Worm (Caenorhabditis elegans) whole organism, L1 larva: Measurements from ENCODE around the gene ZK1240.9.
A peak's percentile ranks its signal among the peaks of the same experiment; 100 is the strongest.

Experiments used
- C04F5.9 ChIP-seq: sonication (generic microtip); optimal IDR thresholded peaks from 2 replicates; lab custom pipeline; 2016; ENCODE audit warnings: missing genetic modification characterization, missing compliant biosample characterization
- C34B4.2 ChIP-seq: sonication (generic microtip); optimal IDR thresholded peaks from 2 replicates; lab custom pipeline; 2017; ENCODE audit warnings: mild to moderate bottlenecking, missing genetic modification characterization, missing compliant biosample characterization
- F16B12.6 ChIP-seq: fragments of 150-350 bp; optimal IDR thresholded peaks from 2 replicates; lab custom pipeline; 2014; ENCODE audit warnings: missing biosample characterization, missing genetic modification characterization
- aly-2 ChIP-seq: fragments of 150-350 bp; optimal IDR thresholded peaks from 2 replicates; lab custom pipeline; 2014; ENCODE audit warnings: missing biosample characterization, missing genetic modification characterization
- blmp-1 ChIP-seq: fragments of 150-350 bp; optimal IDR thresholded peaks from 2 replicates; lab custom pipeline; 2014; ENCODE audit warnings: missing biosample characterization, missing genetic modification characterization
- ceh-63 ChIP-seq: fragments of 200-800 bp; sonication (Bioruptor generic); optimal IDR thresholded peaks from 2 replicates; lab custom pipeline; 2018; ENCODE audit warnings: mild to moderate bottlenecking, missing genetic modification characterization, missing compliant biosample characterization
- ceh-8 ChIP-seq: fragments of 200-800 bp; sonication (Bioruptor generic); optimal IDR thresholded peaks from 2 replicates; lab custom pipeline; 2018; ENCODE audit warnings: mild to moderate bottlenecking, missing genetic modification characterization, moderate library complexity, missing compliant biosample characterization
- ceh-88 ChIP-seq: fragments of 200-800 bp; sonication (Bioruptor generic); IDR thresholded peaks from 2 replicates; pipeline ENCODE4 v1.3.6; 2022; ENCODE audit warnings: missing genetic modification characterization, missing compliant biosample characterization
- ceh-90 ChIP-seq: sonication (generic microtip); optimal IDR thresholded peaks from 2 replicates; lab custom pipeline; 2016; ENCODE audit warnings: missing genetic modification characterization, missing compliant biosample characterization
- efl-1 ChIP-seq, 4 experiments: fragments of 150-350 bp; optimal IDR thresholded peaks in 3 of 4; peaks in 1 of 4; 1 replicate in 1 of 4; 2 replicates in 3 of 4; lab custom pipeline; 2014; ENCODE audit warnings: missing biosample characterization in 2 of 4, missing genetic modification characterization in 2 of 4, missing genetic modification reagents in 2 of 4
- efl-3 ChIP-seq: fragments of 200-800 bp; sonication (Bioruptor generic); optimal IDR thresholded peaks from 2 replicates; lab custom pipeline; 2018; ENCODE audit warnings: mild to moderate bottlenecking, missing genetic modification characterization, missing compliant biosample characterization
- egl-13 ChIP-seq: sonication (generic microtip); optimal IDR thresholded peaks from 2 replicates; lab custom pipeline; 2016; ENCODE audit warnings: missing genotype, missing genetic modification reagents, missing genetic modification characterization, missing compliant biosample characterization
- elt-2 ChIP-seq: sonication (generic microtip); optimal IDR thresholded peaks from 2 replicates; lab custom pipeline; 2016; ENCODE audit warnings: missing genetic modification characterization, mild to moderate bottlenecking, inconsistent platforms, missing compliant biosample characterization, missing genetic modification reagents
- fkh-10 ChIP-seq: sonication (generic microtip); optimal IDR thresholded peaks from 2 replicates; lab custom pipeline; 2017; ENCODE audit warnings: missing biosample characterization, missing genetic modification reagents, missing genetic modification characterization
- fkh-4 ChIP-seq: sonication (generic microtip); optimal IDR thresholded peaks from 2 replicates; lab custom pipeline; 2016; ENCODE audit warnings: missing compliant biosample characterization, missing genetic modification characterization, borderline replicate concordance
- hpl-2 ChIP-seq: fragments of 150-350 bp; optimal IDR thresholded peaks from 2 replicates; lab custom pipeline; 2014; ENCODE audit warnings: missing biosample characterization, missing genetic modification reagents, missing genetic modification characterization
- isw-1 ChIP-seq: fragments of 200-800 bp; sonication (Bioruptor generic); IDR thresholded peaks from 2 replicates; pipeline ENCODE4 v1.3.6; 2022; ENCODE audit warnings: missing genetic modification characterization, missing compliant biosample characterization
- jun-1 ChIP-seq: fragments of 150-350 bp; optimal IDR thresholded peaks from 2 replicates; lab custom pipeline; 2014; ENCODE audit warnings: missing biosample characterization, missing genetic modification reagents, missing genetic modification characterization
- lin-13 ChIP-seq: fragments of 150-350 bp; optimal IDR thresholded peaks from 2 replicates; lab custom pipeline; 2014; ENCODE audit warnings: missing biosample characterization, missing genetic modification reagents, missing genetic modification characterization
- lin-14 ChIP-seq: fragments of 200-800 bp; sonication (Bioruptor generic); optimal IDR thresholded peaks from 2 replicates; lab custom pipeline; 2018; ENCODE audit warnings: mild to moderate bottlenecking, missing genetic modification characterization, moderate library complexity, missing compliant biosample characterization
- lin-35 ChIP-seq, 2 experiments: fragments of 150-350 bp; optimal IDR thresholded peaks; 2 replicates each; lab custom pipeline; 2014; ENCODE audit warnings: missing biosample characterization in 2 of 2, missing genetic modification characterization in 2 of 2, missing genetic modification reagents in 2 of 2
- lsy-2 ChIP-seq, 2 experiments: fragments of 150-350 bp; optimal IDR thresholded peaks; 2 replicates each; lab custom pipeline; 2014; ENCODE audit warnings: missing biosample characterization in 2 of 2, missing genetic modification characterization in 2 of 2
- mab-9 ChIP-seq: fragments of 200-800 bp; sonication (Bioruptor generic); IDR thresholded peaks from 2 replicates; pipeline ENCODE4 v1.3.6; 2022; ENCODE audit warnings: missing genetic modification reagents, missing genetic modification characterization, missing compliant biosample characterization
- mdl-1 ChIP-seq, 2 experiments: fragments of 150-350 bp; optimal IDR thresholded peaks; 2 replicates each; lab custom pipeline; 2014 to 2017; ENCODE audit warnings: missing biosample characterization in 2 of 2, missing genetic modification characterization in 2 of 2, inconsistent platforms in 1 of 2
- mef-2 ChIP-seq: fragments of 150-350 bp; optimal IDR thresholded peaks from 2 replicates; lab custom pipeline; 2014; ENCODE audit warnings: missing biosample characterization, missing genetic modification characterization
- mep-1 ChIP-seq: fragments of 150-350 bp; optimal IDR thresholded peaks from 2 replicates; lab custom pipeline; 2014; ENCODE audit warnings: missing biosample characterization, missing genetic modification characterization
- nhr-19 ChIP-seq: fragments of 200-800 bp; sonication (Bioruptor generic); conservative IDR thresholded peaks from 2 replicates; pipeline ENCODE4 v1.3.6; 2022; ENCODE audit warnings: missing genetic modification characterization, missing compliant biosample characterization
- nhr-20 ChIP-seq: sonication (generic microtip); optimal IDR thresholded peaks from 2 replicates; lab custom pipeline; 2016; ENCODE audit warnings: mild to moderate bottlenecking, missing genetic modification characterization, missing compliant biosample characterization
- nhr-237 ChIP-seq: fragments of 150-350 bp; optimal IDR thresholded peaks from 2 replicates; lab custom pipeline; 2014; ENCODE audit warnings: missing biosample characterization, missing genetic modification characterization
- nhr-47 ChIP-seq: sonication (generic microtip); optimal IDR thresholded peaks from 2 replicates; lab custom pipeline; 2016; ENCODE audit warnings: mild to moderate bottlenecking, missing genetic modification characterization, moderate library complexity, missing compliant biosample characterization
- nhr-71 ChIP-seq: sonication (generic microtip); optimal IDR thresholded peaks from 2 replicates; lab custom pipeline; 2016; ENCODE audit warnings: mild to moderate bottlenecking, missing genetic modification characterization, moderate library complexity, missing compliant biosample characterization
- nhr-76 ChIP-seq: sonication (generic microtip); optimal IDR thresholded peaks from 2 replicates; lab custom pipeline; 2017; ENCODE audit warnings: missing biosample characterization, missing genetic modification characterization
- nhr-77 ChIP-seq: fragments of 150-350 bp; optimal IDR thresholded peaks from 2 replicates; lab custom pipeline; 2014; ENCODE audit warnings: missing biosample characterization, missing genetic modification characterization
- nhr-84 ChIP-seq: sonication (generic microtip); optimal IDR thresholded peaks from 2 replicates; lab custom pipeline; 2017; ENCODE audit warnings: missing biosample characterization, missing genetic modification characterization
- nhr-90 ChIP-seq: sonication (generic microtip); optimal IDR thresholded peaks from 2 replicates; lab custom pipeline; 2016; ENCODE audit warnings: mild to moderate bottlenecking, missing genetic modification characterization, missing compliant biosample characterization; ENCODE audit not compliant: poor library complexity
- rnt-1 ChIP-seq: sonication (generic microtip); optimal IDR thresholded peaks from 2 replicates; lab custom pipeline; 2016; ENCODE audit warnings: mild to moderate bottlenecking, missing genetic modification characterization, moderate library complexity, missing compliant biosample characterization
- snpc-4 ChIP-seq: fragments of 150-350 bp; optimal IDR thresholded peaks from 2 replicates; lab custom pipeline; 2014; ENCODE audit warnings: missing biosample characterization, missing genetic modification characterization
- snu-23 ChIP-seq: sonication (generic microtip); optimal IDR thresholded peaks from 2 replicates; lab custom pipeline; 2016; ENCODE audit warnings: missing genetic modification characterization, missing compliant biosample characterization
- tbx-2 ChIP-seq: sonication (generic microtip); optimal IDR thresholded peaks from 2 replicates; lab custom pipeline; 2016; ENCODE audit warnings: missing genetic modification characterization, missing compliant biosample characterization
- unc-130 ChIP-seq: fragments of 150-350 bp; optimal IDR thresholded peaks from 2 replicates; lab custom pipeline; 2017; ENCODE audit warnings: missing biosample characterization, missing genetic modification characterization, inconsistent platforms
- unc-30 ChIP-seq: sonication (generic microtip); optimal IDR thresholded peaks from 2 replicates; lab custom pipeline; 2017; ENCODE audit warnings: missing biosample characterization, missing genetic modification characterization
- unc-62 ChIP-seq: fragments of 150-350 bp; optimal IDR thresholded peaks from 2 replicates; lab custom pipeline; 2014; ENCODE audit warnings: missing biosample characterization, missing genetic modification reagents, missing genetic modification characterization
- xbp-1 ChIP-seq: sonication (generic microtip); optimal IDR thresholded peaks from 2 replicates; lab custom pipeline; 2016; ENCODE audit warnings: missing genetic modification characterization, missing compliant biosample characterization
- ztf-4 ChIP-seq: fragments of 150-350 bp; optimal IDR thresholded peaks from 2 replicates; lab custom pipeline; 2014; ENCODE audit warnings: missing biosample characterization, missing genetic modification characterization

Gene ZK1240.9

DNA sequence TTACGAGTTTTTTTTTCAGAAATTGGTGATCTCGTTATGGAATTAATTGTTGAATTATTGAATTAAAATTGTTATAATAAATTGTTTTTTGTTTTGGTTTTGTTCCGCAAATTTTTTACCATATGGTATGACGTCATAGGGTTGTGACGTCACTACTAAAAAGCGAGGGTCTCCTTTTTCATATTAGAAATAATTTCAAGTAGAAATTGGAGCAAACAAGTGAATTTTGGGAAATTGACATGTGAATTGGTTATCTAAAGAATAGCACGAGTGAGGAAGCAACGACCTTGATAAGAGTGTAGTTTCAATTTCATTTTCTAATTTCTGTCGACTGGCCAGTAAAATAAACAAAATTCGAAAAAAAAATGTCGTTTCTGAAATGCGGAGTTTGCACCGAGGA lies 17.6 kb downstream of the ZK1240.9 start, which contains the start of gene F43C11.7:
Gene F43C11.7, plus strand, starts transcription at position 326 of the 400 bp plus-strand sequence.
- no peak for TF ChIP-seq isw-1 (GFP tag; lab: Robert Waterston, UW)
- peak; percentile 73 for TF ChIP-seq elt-2 (tag; lab: Kevin White, UChicago)
- no peak for TF ChIP-seq ztf-4 (tag; lab: Kevin White, UChicago)
- no peak for TF ChIP-seq efl-1 (optimal IDR thresholded peaks at IDR 0.05; lab: Kevin White, UChicago)
- TF ChIP-seq efl-1 (GFP tag; optimal IDR thresholded peaks at IDR 0.05 in 1 of 2; lab: Kevin White, UChicago) = peak in 1 of 2 experiments; percentile 71
- TF ChIP-seq nhr-20 (tag; lab: Kevin White, UChicago) = peak; percentile 30
- peak; percentile 9 for TF ChIP-seq nhr-71 (tag; lab: Kevin White, UChicago)
- TF ChIP-seq nhr-237 = no peak
- TF ChIP-seq xbp-1 (tag; lab: Kevin White, UChicago) = no peak
- no peak for TF ChIP-seq ceh-90 (tag; lab: Kevin White, UChicago)
- no peak for TF ChIP-seq unc-62 (GFP tag; lab: Kevin White, UChicago)
- TF ChIP-seq nhr-90 (tag; lab: Kevin White, UChicago) = no peak
- no peak for TF ChIP-seq mef-2
- TF ChIP-seq snpc-4 (tag; lab: Kevin White, UChicago) = no peak
- peak in 1 of 2 experiments; percentile 20 for TF ChIP-seq lin-35 (GFP tag; optimal IDR thresholded peaks at IDR 0.05; lab: Kevin White, UChicago)

DNA sequence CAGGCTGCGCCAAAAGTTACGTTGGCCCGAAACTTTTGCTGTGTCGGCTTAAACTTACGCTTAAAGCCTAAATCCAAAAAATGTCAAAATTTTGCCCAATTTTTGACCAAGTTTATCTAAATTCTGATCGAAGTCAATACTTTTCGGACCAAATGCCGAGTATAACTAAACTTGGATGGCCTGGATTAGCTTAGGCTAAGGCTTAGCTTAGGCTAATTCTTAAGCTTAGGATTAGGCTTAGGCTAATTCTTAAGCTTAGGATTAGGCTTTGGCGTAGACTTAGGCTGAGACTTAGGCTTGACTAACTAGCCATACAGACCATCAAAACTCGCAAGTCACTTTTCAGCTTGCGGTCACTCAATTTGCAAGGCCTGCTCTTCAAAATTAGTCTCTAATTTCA lies 18.2 kb downstream of the ZK1240.9 start:
- TF ChIP-seq nhr-76 (tag; lab: Kevin White, UChicago) = no peak
- TF ChIP-seq mef-2 = no peak
- no peak for TF ChIP-seq mdl-1 (tag; optimal IDR thresholded peaks at IDR 0.05; lab: Kevin White, UChicago)
- no peak for TF ChIP-seq mep-1 (tag; lab: Kevin White, UChicago)
- no peak for TF ChIP-seq lin-13
- TF ChIP-seq hpl-2 = no peak
- TF ChIP-seq F16B12.6 (tag; lab: Kevin White, UChicago) = no peak
- TF ChIP-seq isw-1 (GFP tag; lab: Robert Waterston, UW) = no peak
- no peak for TF ChIP-seq tbx-2 (tag; lab: Kevin White, UChicago)
- TF ChIP-seq snu-23 = no peak
- TF ChIP-seq lin-14 (GFP tag; lab: Kevin White, UChicago) = no peak
- no peak for TF ChIP-seq blmp-1 (tag; lab: Kevin White, UChicago)
- TF ChIP-seq aly-2 = no peak
- no peak for TF ChIP-seq efl-3 (GFP tag; lab: Kevin White, UChicago)
- TF ChIP-seq egl-13 (tag; lab: Kevin White, UChicago) = no peak
- TF ChIP-seq unc-62 (GFP tag; lab: Kevin White, UChicago) = no peak
- TF ChIP-seq C04F5.9 = no peak

DNA sequence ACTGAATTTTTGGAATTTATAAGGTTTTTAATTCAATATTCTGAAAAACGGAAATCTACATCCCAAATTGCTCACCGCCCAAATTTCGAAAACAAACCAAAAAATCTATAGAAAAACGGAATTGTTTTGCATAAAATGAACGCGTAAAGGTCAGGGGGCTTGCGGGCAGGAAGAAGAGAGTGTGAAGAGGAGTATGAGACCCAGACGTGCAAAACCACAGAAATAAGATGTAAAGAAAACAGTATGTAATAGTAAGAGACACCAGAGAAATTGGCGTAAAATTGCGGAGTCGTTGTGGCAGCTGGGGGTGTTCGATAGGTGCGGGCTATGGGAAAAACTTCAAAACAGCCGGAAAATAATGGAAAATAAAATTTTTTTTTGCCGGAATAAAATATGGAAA lies 23.0 kb downstream of the ZK1240.9 start:
- TF ChIP-seq lin-35 (GFP tag; optimal IDR thresholded peaks at IDR 0.05; lab: Kevin White, UChicago) (peak; percentile 10 to 23), nhr-84 (no peak), lsy-2 (tag; optimal IDR thresholded peaks at IDR 0.05; lab: Kevin White, UChicago) (peak in 1 of 2 experiments; percentile 10), lin-14 (GFP tag; lab: Kevin White, UChicago) (peak; percentile 61), nhr-19 (no peak), rnt-1 (tag; lab: Kevin White, UChicago) (peak; percentile 78), efl-1 (optimal IDR thresholded peaks at IDR 0.05; lab: Kevin White, UChicago) (peak; percentile 34 to 44), efl-1 (GFP tag; optimal IDR thresholded peaks at IDR 0.05 in 1 of 2; lab: Kevin White, UChicago) (peak; percentile 18 to 20), snu-23 (peak; percentile 6), F16B12.6 (tag; lab: Kevin White, UChicago) (peak; percentile 4), mep-1 (tag; lab: Kevin White, UChicago) (peak; percentile 35), C34B4.2 (tag; lab: Kevin White, UChicago) (no peak)

- TF ChIP-seq ceh-63 (GFP tag; lab: Kevin White, UChicago) = no peak
- no peak for TF ChIP-seq rnt-1 (tag; lab: Kevin White, UChicago)
- TF ChIP-seq unc-130 (tag; lab: Kevin White, UChicago) = no peak
- no peak for TF ChIP-seq unc-30 (tag; lab: Kevin White, UChicago)
- TF ChIP-seq jun-1 = no peak
- no peak for TF ChIP-seq fkh-10 (GFP tag; lab: Kevin White, UChicago)
- no peak for TF ChIP-seq mep-1 (tag; lab: Kevin White, UChicago)
- TF ChIP-seq efl-1 (optimal IDR thresholded peaks at IDR 0.05; lab: Kevin White, UChicago) = no peak
- TF ChIP-seq efl-1 (GFP tag; optimal IDR thresholded peaks at IDR 0.05 in 1 of 2; lab: Kevin White, UChicago) = no peak
- no peak for TF ChIP-seq nhr-77 (tag; lab: Kevin White, UChicago)
- TF ChIP-seq fkh-4 (tag; lab: Kevin White, UChicago) = no peak
- TF ChIP-seq ceh-90 (tag; lab: Kevin White, UChicago) = no peak
- TF ChIP-seq mab-9 (GFP tag; lab: Robert Waterston, UW) = no peak
- no peak for TF ChIP-seq efl-3 (GFP tag; lab: Kevin White, UChicago)
- no peak for TF ChIP-seq isw-1 (GFP tag; lab: Robert Waterston, UW)
- TF ChIP-seq ceh-88 (GFP tag; lab: Robert Waterston, UW) = no peak
- TF ChIP-seq nhr-47 = no peak
- no peak for TF ChIP-seq ceh-8 (GFP tag; lab: Kevin White, UChicago)
These were observed 23.5 kb downstream of the ZK1240.9 start, which contains the start of gene enri-1 for ce11 chrII:2341515-2341914. enri-1 (minus strand) TSS chrII:2341615.
